Fruit fly (Drosophila melanogaster) whole organism, embryonic: ENCODE results near the gene dyw.
A peak's percentile ranks its signal among the peaks of the same experiment; 100 is the strongest.

ENCODE experiments used
- Atf6 ChIP-seq: fragments of 200-800 bp; sonication (Bioruptor generic); IDR thresholded peaks from 2 replicates; pipeline ENCODE4 v1.3.6; 2022; ENCODE audit warnings: missing biosample characterization, missing genetic modification characterization
- B-H1 ChIP-seq: fragments of 200-800 bp; sonication (Bioruptor generic); IDR thresholded peaks from 3 replicates; pipeline ENCODE4 v1.3.6; 2022; ENCODE audit warnings: missing biosample characterization, missing genetic modification characterization
- C15 ChIP-seq: fragments of 200-800 bp; sonication (Bioruptor generic); IDR thresholded peaks from 3 replicates; pipeline ENCODE4 v1.3.6; 2022; ENCODE audit warnings: missing biosample characterization, missing genetic modification characterization
- CG10366 ChIP-seq: fragments of 200-800 bp; sonication (Bioruptor generic); IDR thresholded peaks from 2 replicates; pipeline ENCODE4 v1.3.6; 2022; ENCODE audit warnings: missing biosample characterization, missing genetic modification characterization
- CG12071 ChIP-seq: fragments of 200-800 bp; sonication (Bioruptor generic); optimal IDR thresholded peaks from 3 replicates; lab custom pipeline; 2018; ENCODE audit warnings: missing biosample characterization, mild to moderate bottlenecking, missing genetic modification characterization
- CG13296 ChIP-seq: fragments of 200-800 bp; sonication (Bioruptor generic); optimal IDR thresholded peaks from 3 replicates; lab custom pipeline; 2018; ENCODE audit warnings: missing biosample characterization, mild to moderate bottlenecking, missing genetic modification characterization
- CG13894 ChIP-seq: fragments of 200-800 bp; sonication (Bioruptor generic); optimal IDR thresholded peaks from 3 replicates; lab custom pipeline; 2018; ENCODE audit warnings: missing biosample characterization, mild to moderate bottlenecking, missing genetic modification characterization, moderate library complexity
- CG15011 ChIP-seq: fragments of 200-800 bp; sonication (Bioruptor generic); optimal IDR thresholded peaks from 3 replicates; lab custom pipeline; 2018; ENCODE audit warnings: missing biosample characterization, mild to moderate bottlenecking, missing genetic modification characterization
- CG17612 ChIP-seq: fragments of 200-800 bp; sonication (Bioruptor generic); IDR thresholded peaks from 2 replicates; pipeline ENCODE4 v1.3.6; 2022; ENCODE audit warnings: missing biosample characterization, missing genetic modification characterization
- CG17829 ChIP-seq: fragments of 200-800 bp; optimal IDR thresholded peaks from 2 replicates; lab custom pipeline; 2019; ENCODE audit warnings: missing biosample characterization, mild to moderate bottlenecking, missing genetic modification characterization, moderate library complexity
- CG18262 ChIP-seq: fragments of 200-800 bp; optimal IDR thresholded peaks from 3 replicates; lab custom pipeline; 2019; ENCODE audit warnings: missing biosample characterization, mild to moderate bottlenecking, missing genetic modification characterization, moderate library complexity
- CG18599 ChIP-seq: fragments of 200-800 bp; sonication (Bioruptor generic); optimal IDR thresholded peaks from 3 replicates; lab custom pipeline; 2017; ENCODE audit warnings: missing biosample characterization, missing genetic modification characterization, mild to moderate bottlenecking, moderate library complexity, missing genetic modification reagents
- CG18619 ChIP-seq: fragments of 200-800 bp; sonication (Bioruptor generic); optimal IDR thresholded peaks from 3 replicates; lab custom pipeline; 2017; ENCODE audit warnings: missing biosample characterization, mild to moderate bottlenecking, missing genetic modification characterization
- CG2875 ChIP-seq: fragments of 200-800 bp; sonication (Bioruptor generic); optimal IDR thresholded peaks from 2 replicates; lab custom pipeline; 2017; ENCODE audit warnings: missing biosample characterization, mild to moderate bottlenecking, missing genetic modification characterization, missing genetic modification reagents
- CG34376 ChIP-seq: fragments of 200-800 bp; sonication (Bioruptor generic); optimal IDR thresholded peaks from 2 replicates; lab custom pipeline; 2018; ENCODE audit warnings: missing biosample characterization, mild to moderate bottlenecking, missing genetic modification characterization
- CG34422 ChIP-seq: fragments of 200-800 bp; sonication (Bioruptor generic); IDR thresholded peaks from 3 replicates; pipeline ENCODE4 v1.3.6; 2022; ENCODE audit warnings: missing biosample characterization, missing genetic modification characterization
- CG3847 ChIP-seq: fragments of 200-800 bp; sonication (Bioruptor generic); IDR thresholded peaks from 2 replicates; pipeline ENCODE4 v1.3.6; 2022; ENCODE audit warnings: missing biosample characterization, missing genetic modification characterization
- CG5953 ChIP-seq: fragments of 200-800 bp; sonication (Bioruptor generic); IDR thresholded peaks from 2 replicates; pipeline ENCODE4 v1.3.6; 2022; ENCODE audit warnings: missing biosample characterization, missing genetic modification characterization
- CG6175 ChIP-seq: fragments of 200-800 bp; sonication (Bioruptor generic); IDR thresholded peaks from 3 replicates; pipeline ENCODE4 v1.3.6; 2022; ENCODE audit warnings: missing biosample characterization, missing genetic modification characterization
- CG8281 ChIP-seq: fragments of 200-800 bp; sonication (Bioruptor generic); optimal IDR thresholded peaks from 2 replicates; lab custom pipeline; 2018; ENCODE audit warnings: missing biosample characterization, mild to moderate bottlenecking, missing genetic modification characterization, moderate library complexity
- CG9932 ChIP-seq: fragments of 200-800 bp; sonication (Bioruptor generic); IDR thresholded peaks from 2 replicates; pipeline ENCODE4 v1.3.6; 2022; ENCODE audit warnings: missing biosample characterization, missing genetic modification characterization
- CTCF ChIP-seq: fragments of 200-800 bp; sonication (Bioruptor generic); optimal IDR thresholded peaks from 2 replicates; lab custom pipeline; 2017; ENCODE audit warnings: missing biosample characterization, mild to moderate bottlenecking, missing genetic modification characterization, moderate library complexity
- Deaf1 ChIP-seq: fragments of 200-800 bp; optimal IDR thresholded peaks from 3 replicates; lab custom pipeline; 2019; ENCODE audit warnings: missing biosample characterization, mild to moderate bottlenecking, missing genetic modification characterization, moderate library complexity
- Doc2 ChIP-seq: fragments of 200-800 bp; sonication (Bioruptor generic); IDR thresholded peaks from 2 replicates; pipeline ENCODE4 v1.3.6; 2022; ENCODE audit warnings: missing biosample characterization, missing genetic modification characterization
- Gsc ChIP-seq: fragments of 200-800 bp; sonication (Bioruptor generic); IDR thresholded peaks from 2 replicates; pipeline ENCODE4 v1.3.6; 2022; ENCODE audit warnings: missing biosample characterization, missing genetic modification characterization
- Hr78 ChIP-seq, 2 experiments: fragments of 200-800 bp in 1 of 2; fragments of >200 bp in 1 of 2; sonication (Bioruptor generic) in 1 of 2; optimal IDR thresholded peaks; 2 replicates each; lab custom pipeline; 2017 to 2019; ENCODE audit warnings: missing biosample characterization in 2 of 2, missing genetic modification characterization in 2 of 2, mild to moderate bottlenecking in 1 of 2, moderate library complexity in 1 of 2
- Xbp1 ChIP-seq: fragments of 200-800 bp; sonication (Bioruptor generic); optimal IDR thresholded peaks from 3 replicates; lab custom pipeline; 2016; ENCODE audit warnings: missing biosample characterization, mild to moderate bottlenecking, missing genetic modification characterization
- abd-A ChIP-seq: fragments of 200-800 bp; sonication (Bioruptor generic); optimal IDR thresholded peaks from 3 replicates; lab custom pipeline; 2019; ENCODE audit warnings: missing biosample characterization, mild to moderate bottlenecking, missing genetic modification characterization, moderate library complexity
- al ChIP-seq: fragments of 200-800 bp; sonication (Bioruptor generic); IDR thresholded peaks from 2 replicates; pipeline ENCODE4 v1.3.6; 2022; ENCODE audit warnings: missing biosample characterization, missing genetic modification characterization
- cad ChIP-seq: fragments of >200 bp; optimal IDR thresholded peaks from 2 replicates; lab custom pipeline; 2017; ENCODE audit warnings: missing biosample characterization, missing genetic modification characterization
- chinmo ChIP-seq: fragments of 200-800 bp; sonication (Bioruptor generic); IDR thresholded peaks from 4 replicates; pipeline ENCODE4 v1.3.6; 2022; ENCODE audit warnings: missing biosample characterization, missing genetic modification characterization; ENCODE audit not compliant: partially characterized antibody
- dan ChIP-seq: fragments of 200-800 bp; sonication (Bioruptor generic); IDR thresholded peaks from 2 replicates; pipeline ENCODE4 v1.3.6; 2022; ENCODE audit warnings: missing biosample characterization, missing genetic modification characterization
- dpn ChIP-seq, 2 experiments: fragments of 200-800 bp; sonication (Bioruptor generic); optimal IDR thresholded peaks; 3 replicates each; lab custom pipeline; 2016; ENCODE audit warnings: missing biosample characterization in 2 of 2, missing genetic modification characterization in 2 of 2
- en ChIP-seq: fragments of 200-800 bp; sonication (Bioruptor generic); optimal IDR thresholded peaks from 2 replicates; lab custom pipeline; 2016; ENCODE audit warnings: missing biosample characterization, missing genetic modification characterization
- eve ChIP-seq, 2 experiments: fragments of >200 bp; optimal IDR thresholded peaks; 2 replicates each; lab custom pipeline; 2017; ENCODE audit warnings: missing biosample characterization in 2 of 2, missing genetic modification characterization in 2 of 2
- ewg ChIP-seq: fragments of 200-800 bp; sonication (Bioruptor generic); optimal IDR thresholded peaks from 3 replicates; lab custom pipeline; 2017; ENCODE audit warnings: mild to moderate bottlenecking, missing biosample characterization, missing genetic modification reagents, missing genetic modification characterization
- fu2 ChIP-seq: fragments of 200-800 bp; sonication (Bioruptor generic); optimal IDR thresholded peaks from 2 replicates; lab custom pipeline; 2016; ENCODE audit warnings: missing biosample characterization, missing genetic modification characterization
- gsb-n ChIP-seq: fragments of 200-800 bp; sonication (Bioruptor generic); optimal IDR thresholded peaks from 3 replicates; lab custom pipeline; 2018; ENCODE audit warnings: missing biosample characterization, mild to moderate bottlenecking, missing genetic modification characterization
- hbn ChIP-seq: fragments of 200-800 bp; sonication (Bioruptor generic); IDR thresholded peaks from 2 replicates; pipeline ENCODE4 v1.3.6; 2022; ENCODE audit warnings: missing biosample characterization, missing genetic modification characterization; ENCODE audit not compliant: partially characterized antibody
- mld ChIP-seq: fragments of 200-800 bp; sonication (Bioruptor generic); IDR thresholded peaks from 3 replicates; pipeline ENCODE4 v1.3.6; 2022; ENCODE audit warnings: missing biosample characterization, missing genetic modification characterization; ENCODE audit not compliant: partially characterized antibody
- odd ChIP-seq: fragments of 200-800 bp; sonication (Bioruptor generic); optimal IDR thresholded peaks from 2 replicates; lab custom pipeline; 2017; ENCODE audit warnings: missing biosample characterization, mild to moderate bottlenecking, missing genetic modification characterization
- otp ChIP-seq: fragments of 200-800 bp; sonication (Bioruptor generic); IDR thresholded peaks from 3 replicates; pipeline ENCODE4, ENCODE4 v1.3.6; 2022; ENCODE audit warnings: missing biosample characterization, missing genetic modification characterization
- peb ChIP-seq: fragments of 200-800 bp; sonication (Bioruptor generic); IDR thresholded peaks from 2 replicates; pipeline ENCODE4 v1.3.6; 2022; ENCODE audit warnings: missing biosample characterization, missing genetic modification characterization
- pita ChIP-seq: fragments of 200-800 bp; sonication (Bioruptor generic); optimal IDR thresholded peaks from 2 replicates; lab custom pipeline; 2017; ENCODE audit warnings: missing biosample characterization, mild to moderate bottlenecking, missing genetic modification characterization
- row ChIP-seq: fragments of 200-800 bp; sonication (Bioruptor generic); IDR thresholded peaks from 3 replicates; pipeline ENCODE4 v1.3.6; 2022; ENCODE audit warnings: missing biosample characterization, missing genetic modification characterization
- sd ChIP-seq: fragments of 200-800 bp; sonication (Bioruptor generic); optimal IDR thresholded peaks from 3 replicates; lab custom pipeline; 2018; ENCODE audit warnings: missing biosample characterization, mild to moderate bottlenecking, missing genetic modification characterization, moderate library complexity
- sima ChIP-seq: fragments of 200-800 bp; sonication (Bioruptor generic); optimal IDR thresholded peaks from 2 replicates; lab custom pipeline; 2016; ENCODE audit warnings: missing biosample characterization, missing genetic modification characterization
- slbo ChIP-seq: fragments of 200-800 bp; sonication (Bioruptor generic); IDR thresholded peaks from 2 replicates; pipeline ENCODE4 v1.3.6; 2022; ENCODE audit warnings: missing biosample characterization, missing genetic modification characterization
- twi ChIP-seq: fragments of 200-800 bp; optimal IDR thresholded peaks from 2 replicates; lab custom pipeline; 2019; ENCODE audit warnings: missing biosample characterization, mild to moderate bottlenecking, missing genetic modification characterization, moderate library complexity
- unc-4 ChIP-seq: fragments of 200-800 bp; sonication (Bioruptor generic); IDR thresholded peaks from 2 replicates; pipeline ENCODE4 v1.3.6; 2022; ENCODE audit warnings: missing biosample characterization, missing genetic modification characterization; ENCODE audit not compliant: partially characterized antibody
- vvl ChIP-seq: fragments of 200-800 bp; sonication (Bioruptor generic); IDR thresholded peaks from 2 replicates; pipeline ENCODE4 v1.3.6; 2022; ENCODE audit warnings: missing biosample characterization, missing genetic modification characterization

The dyw gene

DNA sequence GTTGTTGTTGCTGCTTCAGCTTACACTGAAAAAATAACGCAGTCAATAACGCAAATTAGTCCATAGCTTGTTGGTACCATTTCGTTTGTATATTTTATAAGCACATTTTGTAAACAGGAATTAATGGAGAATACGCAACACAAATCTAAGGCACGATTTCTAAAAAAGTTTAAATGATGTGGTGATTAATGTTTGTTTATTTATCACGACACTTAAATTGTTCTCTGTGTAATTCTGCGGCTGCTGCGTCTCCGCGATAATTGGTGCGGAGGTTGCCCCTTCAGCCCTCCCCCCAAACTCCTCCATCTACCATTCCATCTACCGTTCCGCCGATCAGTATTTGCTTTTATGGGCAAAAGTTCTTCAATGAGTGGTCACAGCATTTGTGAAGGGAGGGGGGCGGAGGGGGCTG lies 46.2 kb downstream of the dyw start (continued):
- TF ChIP-seq eve (GFP tag; optimal IDR thresholded peaks at IDR 0.05; lab: Kevin White, UChicago) (peak in 1 of 2 experiments; percentile 75), al (0 out of 2 replicates have a peak, but pooled peaks have one; percentile 11), gsb-n (peak; percentile 38), vvl (GFP tag; lab: Robert Waterston, UW) (peak; percentile 64), peb (GFP tag; lab: Robert Waterston, UW) (peak; percentile 24; the same call in 1 of the 2 replicates), CG34422 (GFP tag; lab: Robert Waterston, UW) (no peak), sima (GFP tag; lab: Kevin White, UChicago) (no peak), CG5953 (GFP tag; lab: Robert Waterston, UW) (no peak), abd-A (no peak), CG18262 (tag; lab: Kevin White, UChicago) (peak; percentile 59), dan (GFP tag; lab: Robert Waterston, UW) (no peak), hbn (no peak), CG8281 (tag; lab: Kevin White, UChicago) (peak; percentile 30), CG18619 (GFP tag; lab: Kevin White, UChicago) (peak; percentile 38), CG10366 (GFP tag; lab: Robert Waterston, UW) (peak; percentile 44), CG13296 (peak; percentile 68), odd (GFP tag; lab: Kevin White, UChicago) (peak; percentile 40), Doc2 (GFP tag; lab: Robert Waterston, UW) (no peak), C15 (GFP tag; lab: Robert Waterston, UW) (no peak), CG6175 (GFP tag; lab: Robert Waterston, UW) (0 out of 3 replicates have a peak, but pooled peaks have one; percentile 25), ewg (peak; percentile 26), CG17612 (GFP tag; lab: Robert Waterston, UW) (no peak), sd (peak; percentile 32), otp (GFP tag; lab: Robert Waterston, UW) (0 out of 3 replicates have a peak, but pooled peaks have one; percentile 53), en (GFP tag; lab: Kevin White, UChicago) (peak; percentile 34), dpn (GFP tag; optimal IDR thresholded peaks at IDR 0.05; lab: Kevin White, UChicago) (peak; percentile 59 to 70), Gsc (GFP tag; lab: Robert Waterston, UW) (no peak), row (GFP tag; lab: Robert Waterston, UW) (peak; percentile 78), unc-4 (GFP tag; lab: Robert Waterston, UW) (no peak), CG3847 (no peak; the same call in 1 of the 2 replicates), CTCF (GFP tag; lab: Kevin White, UChicago) (peak; percentile 37), CG13894 (peak; percentile 24), Xbp1 (GFP tag; lab: Kevin White, UChicago) (peak; percentile 65), slbo (GFP tag; lab: Robert Waterston, UW) (peak; percentile 56), Atf6 (GFP tag; lab: Robert Waterston, UW) (peak; percentile 71), mld (no peak), B-H1 (peak; percentile 34; the same call in 1 of the 3 replicates), fu2 (no peak), CG34376 (GFP tag; lab: Kevin White, UChicago) (no peak), CG17829 (peak; percentile 59), pita (GFP tag; lab: Kevin White, UChicago) (no peak), chinmo (GFP tag; lab: Robert Waterston, UW) (no peak), twi (tag; lab: Kevin White, UChicago) (no peak), CG2875 (GFP tag; lab: Kevin White, UChicago) (peak; percentile 24), Hr78 (GFP tag; optimal IDR thresholded peaks at IDR 0.05; lab: Kevin White, UChicago) (no peak), Deaf1 (peak; percentile 26), CG9932 (GFP tag; lab: Robert Waterston, UW) (peak; percentile 58), CG18599 (peak; percentile 69), CG15011 (GFP tag; lab: Kevin White, UChicago) (peak; percentile 6), cad (GFP tag; lab: Kevin White, UChicago) (no peak), CG12071 (GFP tag; lab: Kevin White, UChicago) (no peak)
